Worm (Caenorhabditis elegans): Measurements from ENCODE around the gene pie-1.

ce11 chrIII:12420256-12420655, 6.4 kb upstream of the pie-1 start:
- no peak for TF ChIP-seq pes-1 (GFP tag; IDR thresholded peaks at IDR 0.05)
- no peak for TF ChIP-seq sea-1 (GFP tag; conservative IDR thresholded peaks at IDR 0.05)
- TF ChIP-seq ama-1 (optimal IDR thresholded peaks at IDR 0.05), result no peak

All from whole organism, early embryonic.